Worm (Caenorhabditis elegans) whole organism, L1 larva: ENCODE data around the gene Y50E8A.5.

Experiments
- C04F5.9 ChIP-seq: sonication (generic microtip); optimal IDR thresholded peaks from 2 replicates; lab custom pipeline; 2016; ENCODE audit warnings: missing genetic modification characterization, missing compliant biosample characterization
- aha-1 ChIP-seq: fragments of 150-350 bp; optimal IDR thresholded peaks from 2 replicates; lab custom pipeline; 2014; ENCODE audit warnings: missing biosample characterization, missing genetic modification characterization
- aly-2 ChIP-seq: fragments of 150-350 bp; optimal IDR thresholded peaks from 2 replicates; lab custom pipeline; 2014; ENCODE audit warnings: missing biosample characterization, missing genetic modification characterization
- blmp-1 ChIP-seq: fragments of 150-350 bp; optimal IDR thresholded peaks from 2 replicates; lab custom pipeline; 2014; ENCODE audit warnings: missing biosample characterization, missing genetic modification characterization
- ceh-8 ChIP-seq: fragments of 200-800 bp; sonication (Bioruptor generic); optimal IDR thresholded peaks from 2 replicates; lab custom pipeline; 2018; ENCODE audit warnings: mild to moderate bottlenecking, missing genetic modification characterization, moderate library complexity, missing compliant biosample characterization
- ces-1 ChIP-seq: fragments of 150-350 bp; optimal IDR thresholded peaks from 2 replicates; lab custom pipeline; 2014; ENCODE audit warnings: missing biosample characterization, missing genetic modification reagents, missing genetic modification characterization
- dpl-1 ChIP-seq, 3 experiments: fragments of 150-350 bp in 2 of 3; sonication (generic microtip) in 1 of 3; optimal IDR thresholded peaks; 2 replicates each; lab custom pipeline; 2014 to 2017; ENCODE audit warnings: missing biosample characterization in 3 of 3, missing genetic modification characterization in 3 of 3, missing genetic modification reagents in 3 of 3
- efl-1 ChIP-seq, 4 experiments: fragments of 150-350 bp; optimal IDR thresholded peaks in 3 of 4; peaks in 1 of 4; 1 replicate in 1 of 4; 2 replicates in 3 of 4; lab custom pipeline; 2014; ENCODE audit warnings: missing biosample characterization in 2 of 4, missing genetic modification characterization in 2 of 4, missing genetic modification reagents in 2 of 4
- egl-13 ChIP-seq: sonication (generic microtip); optimal IDR thresholded peaks from 2 replicates; lab custom pipeline; 2016; ENCODE audit warnings: missing genotype, missing genetic modification reagents, missing genetic modification characterization, missing compliant biosample characterization
- egl-27 ChIP-seq, 2 experiments: fragments of 150-350 bp in 1 of 2; sonication (generic microtip); optimal IDR thresholded peaks; 3 replicates each; lab custom pipeline; 2017 to 2018; ENCODE audit warnings: missing biosample characterization in 2 of 2, missing genetic modification characterization in 2 of 2, missing genetic modification reagents in 2 of 2
- elt-3 ChIP-seq, 6 experiments: fragments of 150-350 bp in 1 of 6; sonication (generic microtip); optimal IDR thresholded peaks; 2 replicates each; lab custom pipeline; 2017 to 2018; ENCODE audit warnings: missing biosample characterization in 6 of 6, missing genetic modification characterization in 6 of 6, inconsistent platforms in 1 of 6
- fkh-10 ChIP-seq: sonication (generic microtip); optimal IDR thresholded peaks from 2 replicates; lab custom pipeline; 2017; ENCODE audit warnings: missing biosample characterization, missing genetic modification reagents, missing genetic modification characterization
- fkh-4 ChIP-seq: sonication (generic microtip); optimal IDR thresholded peaks from 2 replicates; lab custom pipeline; 2016; ENCODE audit warnings: missing compliant biosample characterization, missing genetic modification characterization, borderline replicate concordance
- hpl-2 ChIP-seq: fragments of 150-350 bp; optimal IDR thresholded peaks from 2 replicates; lab custom pipeline; 2014; ENCODE audit warnings: missing biosample characterization, missing genetic modification reagents, missing genetic modification characterization
- isw-1 ChIP-seq: fragments of 200-800 bp; sonication (Bioruptor generic); IDR thresholded peaks from 2 replicates; pipeline ENCODE4 v1.3.6; 2022; ENCODE audit warnings: missing genetic modification characterization, missing compliant biosample characterization
- jun-1 ChIP-seq: fragments of 150-350 bp; optimal IDR thresholded peaks from 2 replicates; lab custom pipeline; 2014; ENCODE audit warnings: missing biosample characterization, missing genetic modification reagents, missing genetic modification characterization
- lin-14 ChIP-seq: fragments of 200-800 bp; sonication (Bioruptor generic); optimal IDR thresholded peaks from 2 replicates; lab custom pipeline; 2018; ENCODE audit warnings: mild to moderate bottlenecking, missing genetic modification characterization, moderate library complexity, missing compliant biosample characterization
- lin-35 ChIP-seq, 2 experiments: fragments of 150-350 bp; optimal IDR thresholded peaks; 2 replicates each; lab custom pipeline; 2014; ENCODE audit warnings: missing biosample characterization in 2 of 2, missing genetic modification characterization in 2 of 2, missing genetic modification reagents in 2 of 2
- lir-3 ChIP-seq: sonication (generic microtip); optimal IDR thresholded peaks from 2 replicates; lab custom pipeline; 2016; ENCODE audit warnings: mild to moderate bottlenecking, missing genetic modification characterization, moderate library complexity, missing compliant biosample characterization; ENCODE audit not compliant: poor library complexity
- lsy-2 ChIP-seq, 2 experiments: fragments of 150-350 bp; optimal IDR thresholded peaks; 2 replicates each; lab custom pipeline; 2014; ENCODE audit warnings: missing biosample characterization in 2 of 2, missing genetic modification characterization in 2 of 2
- mab-9 ChIP-seq: fragments of 200-800 bp; sonication (Bioruptor generic); IDR thresholded peaks from 2 replicates; pipeline ENCODE4 v1.3.6; 2022; ENCODE audit warnings: missing genetic modification reagents, missing genetic modification characterization, missing compliant biosample characterization
- mdl-1 ChIP-seq, 2 experiments: fragments of 150-350 bp; optimal IDR thresholded peaks; 2 replicates each; lab custom pipeline; 2014 to 2017; ENCODE audit warnings: missing biosample characterization in 2 of 2, missing genetic modification characterization in 2 of 2, inconsistent platforms in 1 of 2
- mef-2 ChIP-seq: fragments of 150-350 bp; optimal IDR thresholded peaks from 2 replicates; lab custom pipeline; 2014; ENCODE audit warnings: missing biosample characterization, missing genetic modification characterization
- mep-1 ChIP-seq: fragments of 150-350 bp; optimal IDR thresholded peaks from 2 replicates; lab custom pipeline; 2014; ENCODE audit warnings: missing biosample characterization, missing genetic modification characterization
- nhr-12 ChIP-seq: sonication (generic microtip); optimal IDR thresholded peaks from 2 replicates; lab custom pipeline; 2017; ENCODE audit warnings: missing biosample characterization, missing genetic modification characterization
- nhr-20 ChIP-seq: sonication (generic microtip); optimal IDR thresholded peaks from 2 replicates; lab custom pipeline; 2016; ENCODE audit warnings: mild to moderate bottlenecking, missing genetic modification characterization, missing compliant biosample characterization
- nhr-237 ChIP-seq: fragments of 150-350 bp; optimal IDR thresholded peaks from 2 replicates; lab custom pipeline; 2014; ENCODE audit warnings: missing biosample characterization, missing genetic modification characterization
- nhr-47 ChIP-seq: sonication (generic microtip); optimal IDR thresholded peaks from 2 replicates; lab custom pipeline; 2016; ENCODE audit warnings: mild to moderate bottlenecking, missing genetic modification characterization, moderate library complexity, missing compliant biosample characterization
- nhr-71 ChIP-seq: sonication (generic microtip); optimal IDR thresholded peaks from 2 replicates; lab custom pipeline; 2016; ENCODE audit warnings: mild to moderate bottlenecking, missing genetic modification characterization, moderate library complexity, missing compliant biosample characterization
- nhr-77 ChIP-seq: fragments of 150-350 bp; optimal IDR thresholded peaks from 2 replicates; lab custom pipeline; 2014; ENCODE audit warnings: missing biosample characterization, missing genetic modification characterization
- nhr-85 ChIP-seq: sonication (generic microtip); peaks from one replicate; lab custom pipeline; 2016; ENCODE audit warnings: missing genetic modification characterization, inconsistent platforms, missing compliant biosample characterization
- rnt-1 ChIP-seq: sonication (generic microtip); optimal IDR thresholded peaks from 2 replicates; lab custom pipeline; 2016; ENCODE audit warnings: mild to moderate bottlenecking, missing genetic modification characterization, moderate library complexity, missing compliant biosample characterization
- skn-1 ChIP-seq: fragments of 150-350 bp; optimal IDR thresholded peaks from 2 replicates; lab custom pipeline; 2014; ENCODE audit warnings: missing biosample characterization, missing genetic modification characterization
- snpc-4 ChIP-seq: fragments of 150-350 bp; optimal IDR thresholded peaks from 2 replicates; lab custom pipeline; 2014; ENCODE audit warnings: missing biosample characterization, missing genetic modification characterization
- snu-23 ChIP-seq: sonication (generic microtip); optimal IDR thresholded peaks from 2 replicates; lab custom pipeline; 2016; ENCODE audit warnings: missing genetic modification characterization, missing compliant biosample characterization
- sox-4 ChIP-seq: sonication (generic microtip); optimal IDR thresholded peaks from 2 replicates; lab custom pipeline; 2016; ENCODE audit warnings: missing genetic modification characterization, missing compliant biosample characterization
- tlp-1 ChIP-seq: fragments of 150-350 bp; optimal IDR thresholded peaks from 2 replicates; lab custom pipeline; 2014; ENCODE audit warnings: missing biosample characterization, missing genetic modification characterization
- vab-15 ChIP-seq: sonication (generic microtip); optimal IDR thresholded peaks from 2 replicates; lab custom pipeline; 2017; ENCODE audit warnings: missing genotype, mild to moderate bottlenecking, missing genetic modification characterization, missing compliant biosample characterization
- zag-1 ChIP-seq: fragments of 150-350 bp; optimal IDR thresholded peaks from 2 replicates; lab custom pipeline; 2014; ENCODE audit warnings: missing biosample characterization, missing genetic modification characterization
- zip-4 ChIP-seq: fragments of 200-800 bp; sonication (Bioruptor generic); optimal IDR thresholded peaks from 2 replicates; lab custom pipeline; 2018; ENCODE audit warnings: mild to moderate bottlenecking, missing genetic modification characterization, moderate library complexity, missing compliant biosample characterization
- ztf-4 ChIP-seq: fragments of 150-350 bp; optimal IDR thresholded peaks from 2 replicates; lab custom pipeline; 2014; ENCODE audit warnings: missing biosample characterization, missing genetic modification characterization

Gene Y50E8A.5

DNA sequence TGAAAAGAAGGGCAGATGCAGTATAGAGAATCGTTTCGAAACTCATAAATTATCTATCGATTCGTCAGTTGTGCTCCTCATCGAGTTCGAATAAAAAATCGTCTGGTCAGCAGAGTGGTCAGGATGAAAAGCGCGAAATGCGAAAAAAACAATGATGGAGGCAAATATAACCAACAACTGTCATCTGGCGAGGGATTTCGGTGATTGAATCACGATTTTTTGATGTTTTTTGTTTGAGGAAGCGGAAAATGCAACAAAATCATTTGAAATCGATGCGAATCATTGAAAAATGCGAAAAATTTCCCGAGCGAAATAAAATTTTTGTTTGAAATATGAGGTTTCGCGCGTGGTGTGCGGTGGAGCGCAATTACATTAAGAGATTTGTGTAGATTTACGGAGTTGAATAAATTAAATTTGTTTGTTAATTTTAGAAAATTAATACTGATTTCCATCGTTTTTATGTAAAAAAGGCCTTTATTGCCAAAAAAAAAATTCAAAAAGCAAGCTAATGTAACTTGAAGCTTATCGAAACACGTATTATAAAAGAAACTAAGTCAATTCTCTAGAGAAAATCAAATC, 2.5 kb downstream of the Y50E8A.5 start, which contains the start of gene unc-61 (continued):
- TF ChIP-seq lsy-2 (tag; optimal IDR thresholded peaks at IDR 0.05; lab: Kevin White, UChicago): peak in 1 of 2 experiments; percentile 63
- TF ChIP-seq nhr-20 (tag; lab: Kevin White, UChicago): peak; percentile 21
- no peak for TF ChIP-seq fkh-10 (GFP tag; lab: Kevin White, UChicago)
- no peak for TF ChIP-seq mab-9 (GFP tag; lab: Robert Waterston, UW)
- peak; percentile 83 to 91 (median 87) for TF ChIP-seq dpl-1 (GFP tag; optimal IDR thresholded peaks at IDR 0.05; lab: Kevin White, UChicago)
- no peak for TF ChIP-seq nhr-85
- TF ChIP-seq aly-2: no peak
- 0 out of 2 replicates have a peak, but pooled peaks have one; percentile 7 for TF ChIP-seq isw-1 (GFP tag; lab: Robert Waterston, UW)

DNA sequence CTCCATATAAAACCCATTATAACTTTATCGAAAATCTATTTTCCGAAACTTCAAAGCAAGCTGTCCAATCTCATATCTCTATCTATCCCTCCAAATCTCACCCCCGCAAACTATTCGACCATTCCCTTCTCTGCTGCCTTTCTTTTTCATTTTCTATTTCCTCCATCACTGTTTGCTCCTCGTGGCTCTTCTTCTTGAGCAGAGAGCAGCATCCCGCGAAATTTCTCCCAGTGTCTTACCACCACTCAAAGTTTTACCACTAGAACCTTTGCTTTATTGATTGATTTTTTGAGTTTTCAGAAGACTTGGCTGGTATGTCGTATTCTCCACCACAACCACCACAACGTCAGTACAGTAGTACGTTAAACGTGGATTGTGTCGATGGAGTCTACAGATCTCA, 7.4 kb downstream of the Y50E8A.5 start, which contains the start of gene oig-3:
oig-3 (plus strand) TSS at position 301 of the 400 bp plus-strand sequence.
- no peak for TF ChIP-seq nhr-47 (tag; lab: Kevin White, UChicago)
- TF ChIP-seq nhr-12 (tag; lab: Kevin White, UChicago): no peak
- TF ChIP-seq elt-3 (tag; optimal IDR thresholded peaks at IDR 0.05; lab: Kevin White, UChicago): no peak
- TF ChIP-seq egl-13 (tag; lab: Kevin White, UChicago): no peak
- TF ChIP-seq lir-3 (tag; lab: Kevin White, UChicago): no peak
- no peak for TF ChIP-seq rnt-1 (tag; lab: Kevin White, UChicago)
- TF ChIP-seq snpc-4 (tag; lab: Kevin White, UChicago): no peak
- no peak for TF ChIP-seq vab-15 (tag; lab: Kevin White, UChicago)
- no peak for TF ChIP-seq egl-27 (tag; optimal IDR thresholded peaks at IDR 0.05; lab: Kevin White, UChicago)
- TF ChIP-seq efl-1 (optimal IDR thresholded peaks at IDR 0.05; lab: Kevin White, UChicago): no peak
- TF ChIP-seq efl-1 (GFP tag; optimal IDR thresholded peaks at IDR 0.05 in 1 of 2; lab: Kevin White, UChicago): no peak
- TF ChIP-seq skn-1 (tag; lab: Kevin White, UChicago): no peak
- TF ChIP-seq ceh-8 (GFP tag; lab: Kevin White, UChicago): no peak
- no peak for TF ChIP-seq nhr-85
- TF ChIP-seq lin-14 (GFP tag; lab: Kevin White, UChicago): no peak
- no peak for TF ChIP-seq zag-1 (tag; lab: Kevin White, UChicago)
- no peak for TF ChIP-seq ces-1 (GFP tag; lab: Kevin White, UChicago)
- no peak for TF ChIP-seq nhr-20 (tag; lab: Kevin White, UChicago)
- TF ChIP-seq zip-4 (GFP tag; lab: Kevin White, UChicago): no peak

DNA sequence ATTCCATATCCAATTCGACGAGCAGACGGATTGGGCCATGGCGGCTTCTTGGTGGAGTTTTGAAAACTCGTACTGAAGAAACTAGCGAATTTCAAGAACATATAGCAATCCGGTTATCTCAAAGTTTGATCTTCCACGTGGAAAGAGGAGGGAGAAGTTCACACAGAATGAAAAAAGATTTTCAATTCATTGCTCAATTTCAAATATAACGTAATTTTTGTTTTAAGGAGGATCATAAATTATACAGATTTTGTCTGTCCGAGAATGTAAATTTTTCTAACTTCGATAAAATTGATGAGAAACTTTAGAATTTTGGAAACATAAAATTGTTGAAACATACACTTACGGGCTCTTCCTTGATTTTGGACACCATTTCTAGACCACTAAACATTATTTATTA, 8.0 kb downstream of the Y50E8A.5 start, which contains the start of gene Y50E8A.2:
Y50E8A.2 (minus strand) TSS at position 101 of the 400 bp plus-strand sequence.
- TF ChIP-seq nhr-77 (tag; lab: Kevin White, UChicago) (no peak), efl-1 (optimal IDR thresholded peaks at IDR 0.05; lab: Kevin White, UChicago) (no peak), efl-1 (GFP tag; optimal IDR thresholded peaks at IDR 0.05 in 1 of 2; lab: Kevin White, UChicago) (peak in 1 of 2 experiments; percentile 35)

DNA sequence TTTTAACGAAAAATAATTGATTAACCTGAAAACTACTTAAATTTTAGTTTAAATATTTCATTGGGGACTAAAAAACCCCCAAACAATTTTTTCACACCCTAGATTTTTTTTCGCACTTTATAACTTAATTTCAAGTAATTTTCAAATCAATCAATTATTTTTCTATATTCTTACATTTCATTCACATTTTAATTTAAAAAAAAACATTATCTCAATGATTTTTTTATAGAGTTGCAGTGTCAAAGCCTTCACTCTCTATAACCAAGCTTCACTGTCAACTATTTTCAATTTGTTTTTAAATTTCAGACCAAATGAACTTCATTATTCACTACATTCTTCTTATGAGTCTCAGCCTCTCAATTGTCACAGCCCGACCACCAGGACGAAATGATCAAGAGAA, 10.2 kb downstream of the Y50E8A.5 start, which contains the start of gene Y50E8A.1:
Y50E8A.1 (plus strand) TSS at position 301 of the 400 bp plus-strand sequence.
- TF ChIP-seq sox-4: no peak

DNA sequence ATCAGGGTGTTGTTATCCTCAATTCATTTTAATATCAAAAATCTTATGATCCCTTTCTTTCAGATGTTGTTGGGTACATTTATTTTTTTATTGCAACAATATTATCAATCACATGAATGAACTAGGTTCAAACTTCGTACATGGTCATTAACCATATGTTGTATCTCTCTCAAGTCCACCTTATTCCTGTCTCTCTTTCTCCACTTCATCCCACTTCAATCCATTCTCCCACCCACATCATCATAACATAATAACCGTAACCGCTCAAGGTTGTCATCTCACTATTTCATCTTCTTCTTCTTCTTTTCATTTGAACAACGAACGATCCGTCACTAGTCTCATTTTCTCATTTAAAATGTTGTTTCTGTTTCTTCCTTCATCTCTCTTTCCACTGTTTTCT, 11.3 kb downstream of the Y50E8A.5 start:
- TF ChIP-seq dpl-1 (GFP tag; optimal IDR thresholded peaks at IDR 0.05; lab: Kevin White, UChicago) (peak in 1 of 3 experiments; percentile 24), rnt-1 (tag; lab: Kevin White, UChicago) (no peak), hpl-2 (GFP tag; lab: Kevin White, UChicago) (no peak), nhr-20 (tag; lab: Kevin White, UChicago) (peak; percentile 52), nhr-237 (tag; lab: Kevin White, UChicago) (no peak), jun-1 (tag; lab: Kevin White, UChicago) (no peak), lin-35 (GFP tag; optimal IDR thresholded peaks at IDR 0.05; lab: Kevin White, UChicago) (peak in 1 of 2 experiments; percentile 20), blmp-1 (tag; lab: Kevin White, UChicago) (peak; percentile 70), fkh-4 (no peak), snu-23 (GFP tag; lab: Kevin White, UChicago) (peak; percentile 31), skn-1 (tag; lab: Kevin White, UChicago) (no peak), mep-1 (no peak), egl-27 (tag; optimal IDR thresholded peaks at IDR 0.05; lab: Kevin White, UChicago) (no peak), nhr-71 (tag; lab: Kevin White, UChicago) (peak; percentile 29), mef-2 (tag; lab: Kevin White, UChicago) (no peak), lsy-2 (tag; optimal IDR thresholded peaks at IDR 0.05; lab: Kevin White, UChicago) (peak in 1 of 2 experiments; percentile 8), C04F5.9 (tag; lab: Kevin White, UChicago) (no peak), aha-1 (tag; lab: Kevin White, UChicago) (no peak), tlp-1 (no peak), elt-3 (tag; optimal IDR thresholded peaks at IDR 0.05; lab: Kevin White, UChicago) (peak in 2 of 6 experiments; percentile 4 to 28), ztf-4 (tag; lab: Kevin White, UChicago) (no peak), egl-13 (tag; lab: Kevin White, UChicago) (no peak), mdl-1 (tag; optimal IDR thresholded peaks at IDR 0.05; lab: Kevin White, UChicago) (no peak), zip-4 (GFP tag; lab: Kevin White, UChicago) (no peak)
